Worm (Caenorhabditis elegans) whole organism, L3 larva: ENCODE measurements around the gene rgs-10.

Experiments used
- ZK546.5 ChIP-seq: sonication (generic microtip); optimal IDR thresholded peaks from 2 replicates; lab custom pipeline; 2017; ENCODE audit warnings: missing biosample characterization, missing genetic modification characterization
- ama-1 ChIP-seq: fragments of 150-350 bp; optimal IDR thresholded peaks from 2 replicates; lab custom pipeline; 2018
- elt-1 ChIP-seq: fragments of 150-350 bp; optimal IDR thresholded peaks from 2 replicates; lab custom pipeline; 2014; ENCODE audit warnings: missing biosample characterization, missing genetic modification characterization
- nhr-12 ChIP-seq: fragments of 150-350 bp; optimal IDR thresholded peaks from 2 replicates; lab custom pipeline; 2014; ENCODE audit warnings: missing biosample characterization, missing genetic modification characterization
- nhr-237 ChIP-seq: fragments of 150-350 bp; optimal IDR thresholded peaks from 2 replicates; lab custom pipeline; 2014; ENCODE audit warnings: missing biosample characterization, missing genetic modification characterization
- nhr-43 ChIP-seq: sonication (generic microtip); optimal IDR thresholded peaks from 2 replicates; lab custom pipeline; 2016; ENCODE audit warnings: mild to moderate bottlenecking, missing genetic modification characterization, missing compliant biosample characterization; ENCODE audit not compliant: poor library complexity, severe bottlenecking
- nhr-77 ChIP-seq: fragments of 150-350 bp; optimal IDR thresholded peaks from 2 replicates; lab custom pipeline; 2014; ENCODE audit warnings: missing biosample characterization, missing genetic modification characterization
- pha-4 ChIP-seq: fragments of 150-350 bp; optimal IDR thresholded peaks from 2 replicates; lab custom pipeline; 2014; ENCODE audit warnings: missing biosample characterization, missing genetic modification reagents, missing genetic modification characterization
- skn-1 ChIP-seq: fragments of 150-350 bp; optimal IDR thresholded peaks from 2 replicates; lab custom pipeline; 2014; ENCODE audit warnings: missing biosample characterization, missing genetic modification characterization

- TF ChIP-seq ama-1 (lab: Kevin White, UChicago): no peak
- no peak for TF ChIP-seq nhr-237 (tag; lab: Kevin White, UChicago)
- TF ChIP-seq nhr-43 (tag; lab: Kevin White, UChicago): no peak
- no peak for TF ChIP-seq nhr-12 (tag; lab: Kevin White, UChicago)
- no peak for TF ChIP-seq elt-1 (tag; lab: Kevin White, UChicago)
- TF ChIP-seq skn-1: no peak
- TF ChIP-seq nhr-77 (tag; lab: Kevin White, UChicago): no peak
- no peak for TF ChIP-seq ZK546.5 (tag; lab: Kevin White, UChicago)
- no peak for TF ChIP-seq pha-4 (tag; lab: Kevin White, UChicago)
These were observed 44.3 kb downstream of the rgs-10 start, which contains the start of gene ergi-2 for ce11 chrX:15006847-15007358.
